Fruit fly (Drosophila melanogaster): ENCODE measurements around the gene CG7362.

CG7362 gene

DNA sequence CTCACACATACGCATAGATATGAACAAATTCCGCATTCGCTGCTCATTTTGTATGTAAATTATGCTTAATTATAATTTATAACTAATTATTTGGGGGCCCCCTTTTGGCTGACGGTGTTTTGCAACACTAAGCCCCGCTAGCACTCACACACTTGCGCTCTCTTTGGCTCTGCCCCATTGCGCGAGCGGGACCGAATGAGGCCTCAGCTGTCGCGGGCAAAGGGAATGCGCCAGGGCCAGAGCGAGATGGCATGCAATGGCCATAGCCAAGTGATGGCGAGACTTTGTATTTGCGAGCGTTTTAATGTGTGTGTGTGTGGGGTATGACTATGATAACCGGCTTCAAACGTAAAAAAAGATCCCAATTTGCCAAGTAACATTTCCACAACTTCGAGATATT lies 15.2 kb downstream of the CG7362 start:
- TF ChIP-seq Abd-B (GFP tag; optimal IDR thresholded peaks at IDR 0.05) (no peak), dmrt93B (GFP tag; optimal IDR thresholded peaks at IDR 0.05) (no peak), foxo (GFP tag; optimal IDR thresholded peaks at IDR 0.05) (no peak), CrebA (GFP tag; optimal IDR thresholded peaks at IDR 0.05; ENCODE audit: borderline replicate concordance) (peak; percentile 50), Hr78 (GFP tag; optimal IDR thresholded peaks at IDR 0.05) (no peak), brk (GFP tag; optimal IDR thresholded peaks at IDR 0.05) (peak; percentile 29), Vsx2 (GFP tag; optimal IDR thresholded peaks at IDR 0.05; ENCODE audit: partially characterized antibody) (no peak), Dif (GFP tag; optimal IDR thresholded peaks at IDR 0.05; ENCODE audit: partially characterized antibody) (peak; percentile 89), Mio (GFP tag; optimal IDR thresholded peaks at IDR 0.05) (no peak), h (GFP tag; optimal IDR thresholded peaks at IDR 0.05) (peak; percentile 53), Sp1 (GFP tag; optimal IDR thresholded peaks at IDR 0.05) (peak; percentile 35), CG32264 (GFP tag; optimal IDR thresholded peaks at IDR 0.05) (peak; percentile 36), Hr83 (GFP tag; optimal IDR thresholded peaks at IDR 0.05; ENCODE audit: poor library complexity, severe bottlenecking) (peak; percentile 90), Dfd (GFP tag; optimal IDR thresholded peaks at IDR 0.05) (no peak), dl (GFP tag; optimal IDR thresholded peaks at IDR 0.05; ENCODE audit: insufficient read depth in 1 of 2, partially characterized antibody in 2 of 2) (peak in 1 of 2 experiments; percentile 73), N (GFP tag; optimal IDR thresholded peaks at IDR 0.05) (peak; percentile 13), br (GFP tag; optimal IDR thresholded peaks at IDR 0.05) (peak; percentile 66), rgr (GFP tag; optimal IDR thresholded peaks at IDR 0.05) (peak; percentile 67), jim (GFP tag; optimal IDR thresholded peaks at IDR 0.05) (peak; percentile 59), HLH106 (tag; optimal IDR thresholded peaks at IDR 0.05) (peak; percentile 52), CG9705 (GFP tag; optimal IDR thresholded peaks at IDR 0.05) (peak; percentile 34), Jra (GFP tag; optimal IDR thresholded peaks at IDR 0.05) (peak; percentile 70), fru (GFP tag; optimal IDR thresholded peaks at IDR 0.05) (peak; percentile 75), sage (GFP tag; optimal IDR thresholded peaks at IDR 0.05) (no peak), Rel (GFP tag; optimal IDR thresholded peaks at IDR 0.05) (peak; percentile 29), Rel (tag; optimal IDR thresholded peaks at IDR 0.05) (peak; percentile 99), tai (GFP tag; optimal IDR thresholded peaks at IDR 0.05) (no peak), ey (GFP tag; optimal IDR thresholded peaks at IDR 0.05) (no peak), OdsH (GFP tag; optimal IDR thresholded peaks at IDR 0.05) (peak; percentile 0), lola (GFP tag; optimal IDR thresholded peaks at IDR 0.05) (no peak), Hnf4 (GFP tag; optimal IDR thresholded peaks at IDR 0.05) (peak; percentile 43), pan (optimal IDR thresholded peaks at IDR 0.05) (no peak)

DNA sequence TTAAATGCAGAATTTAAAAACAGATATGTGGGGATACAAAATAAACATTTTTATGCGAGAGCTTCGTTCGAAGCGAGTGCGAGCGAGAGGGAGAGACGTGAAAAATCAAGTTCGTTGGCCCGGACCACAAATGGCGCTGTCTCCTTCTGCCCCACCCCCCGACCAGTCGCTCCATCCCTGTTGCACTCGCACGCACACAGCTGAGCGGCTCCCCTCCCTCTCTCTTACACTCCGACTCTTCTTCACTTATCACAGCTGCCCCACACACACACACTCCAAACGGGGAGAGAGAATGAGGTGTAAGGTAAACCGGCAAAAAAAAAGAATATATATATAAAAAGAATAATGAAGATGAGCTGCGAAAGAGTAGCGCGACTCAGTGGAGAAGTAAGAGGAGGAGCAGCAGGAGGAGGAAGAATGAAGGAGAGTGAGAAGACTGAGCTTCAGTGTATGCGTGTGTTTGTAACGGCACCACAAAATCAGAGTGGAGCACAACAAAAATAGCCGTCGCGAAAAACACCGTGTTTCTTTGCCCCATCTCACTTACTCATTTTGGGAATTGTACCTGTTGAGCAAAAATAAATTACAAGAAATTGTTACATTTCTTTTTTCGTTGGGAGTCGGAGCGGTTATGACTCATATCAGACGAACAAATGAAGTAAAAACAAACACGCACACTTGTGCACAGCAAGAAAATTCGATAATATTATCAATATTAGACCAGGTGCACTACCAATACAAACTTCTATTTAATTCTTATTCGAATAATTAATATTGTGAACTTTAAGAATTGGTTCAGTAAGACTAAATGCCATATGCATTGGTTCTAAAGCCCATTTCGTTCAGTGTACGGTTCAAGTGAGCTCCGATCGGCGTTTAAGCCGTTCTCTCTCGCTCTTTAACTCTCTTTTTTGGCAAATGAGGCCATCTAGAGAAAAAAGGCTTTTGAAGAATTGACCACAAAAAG lies 16.1 kb downstream of the CG7362 start:
- TF ChIP-seq jim (GFP tag; optimal IDR thresholded peaks at IDR 0.05) (no peak), usp (GFP tag; optimal IDR thresholded peaks at IDR 0.05) (no peak), dsf (GFP tag; optimal IDR thresholded peaks at IDR 0.05; ENCODE audit: borderline replicate concordance) (peak; percentile 82), ey (GFP tag; optimal IDR thresholded peaks at IDR 0.05) (peak; percentile 97), Mio (GFP tag; optimal IDR thresholded peaks at IDR 0.05) (peak; percentile 74), Sp1 (GFP tag; optimal IDR thresholded peaks at IDR 0.05) (peak; percentile 95), Dfd (GFP tag; optimal IDR thresholded peaks at IDR 0.05) (no peak), OdsH (GFP tag; optimal IDR thresholded peaks at IDR 0.05) (peak; percentile 95), rgr (GFP tag; optimal IDR thresholded peaks at IDR 0.05) (peak; percentile 96), Myc (optimal IDR thresholded peaks at IDR 0.05) (no peak), Hr83 (GFP tag; optimal IDR thresholded peaks at IDR 0.05; ENCODE audit: poor library complexity, severe bottlenecking) (peak; percentile 88), Jra (GFP tag; optimal IDR thresholded peaks at IDR 0.05) (peak; percentile 91), h (GFP tag; optimal IDR thresholded peaks at IDR 0.05) (peak; percentile 97), CG9705 (GFP tag; optimal IDR thresholded peaks at IDR 0.05) (peak; percentile 86), foxo (GFP tag; optimal IDR thresholded peaks at IDR 0.05) (peak; percentile 72 to 98), Abd-B (GFP tag; optimal IDR thresholded peaks at IDR 0.05) (no peak), Hr78 (GFP tag; optimal IDR thresholded peaks at IDR 0.05) (no peak), HLH106 (tag; optimal IDR thresholded peaks at IDR 0.05) (peak; percentile 96), sage (GFP tag; optimal IDR thresholded peaks at IDR 0.05) (peak; percentile 92), CrebA (GFP tag; optimal IDR thresholded peaks at IDR 0.05; ENCODE audit: borderline replicate concordance) (peak; percentile 40), GATAd (GFP tag; optimal IDR thresholded peaks at IDR 0.05) (peak; percentile 46), Dif (GFP tag; optimal IDR thresholded peaks at IDR 0.05; ENCODE audit: partially characterized antibody) (no peak), lola (GFP tag; optimal IDR thresholded peaks at IDR 0.05) (no peak), brk (GFP tag; optimal IDR thresholded peaks at IDR 0.05) (peak; percentile 84), Vsx2 (GFP tag; optimal IDR thresholded peaks at IDR 0.05; ENCODE audit: partially characterized antibody) (peak; percentile 16), sv (GFP tag; optimal IDR thresholded peaks at IDR 0.05) (peak; percentile 92), br (GFP tag; optimal IDR thresholded peaks at IDR 0.05) (peak; percentile 97), Hnf4 (GFP tag; optimal IDR thresholded peaks at IDR 0.05) (peak; percentile 95), N (GFP tag; optimal IDR thresholded peaks at IDR 0.05) (no peak), pan (optimal IDR thresholded peaks at IDR 0.05) (no peak), Rel (GFP tag; optimal IDR thresholded peaks at IDR 0.05) (peak; percentile 56), Rel (tag; optimal IDR thresholded peaks at IDR 0.05) (peak; percentile 65), fru (GFP tag; optimal IDR thresholded peaks at IDR 0.05) (peak; percentile 96), dl (GFP tag; optimal IDR thresholded peaks at IDR 0.05; ENCODE audit: insufficient read depth in 1 of 2, partially characterized antibody in 2 of 2) (peak in 1 of 2 experiments; percentile 28), tai (GFP tag; optimal IDR thresholded peaks at IDR 0.05) (peak; percentile 74), CG32264 (GFP tag; optimal IDR thresholded peaks at IDR 0.05) (peak; percentile 94), psq (GFP tag; optimal IDR thresholded peaks at IDR 0.05) (peak; percentile 98), dmrt93B (GFP tag; optimal IDR thresholded peaks at IDR 0.05) (peak; percentile 93), woc (GFP tag; optimal IDR thresholded peaks at IDR 0.05) (peak; percentile 92)

Measured in whole organism, wandering third instar larva.